Fruit fly (Drosophila melanogaster) whole organism, embryonic: ENCODE measurements around the gene Tis11.
A peak's percentile ranks its signal among the peaks of the same experiment; 100 is the strongest.

Source experiments
- Abd-B ChIP-seq: fragments of 200-800 bp; sonication (Bioruptor generic); optimal IDR thresholded peaks from 2 replicates; lab custom pipeline; 2018; ENCODE audit warnings: missing biosample characterization, mild to moderate bottlenecking, missing genetic modification characterization, moderate library complexity
- Bdp1 ChIP-seq: fragments of 200-800 bp; sonication (Bioruptor generic); optimal IDR thresholded peaks from 3 replicates; lab custom pipeline; 2016; ENCODE audit warnings: missing biosample characterization, missing genetic modification characterization
- Bgb ChIP-seq: fragments of 200-800 bp; sonication (Bioruptor generic); IDR thresholded peaks from 2 replicates; pipeline ENCODE4 v1.3.6; 2022; ENCODE audit warnings: missing biosample characterization, missing genetic modification characterization; ENCODE audit not compliant: partially characterized antibody
- CG11085 ChIP-seq: fragments of 200-800 bp; sonication (Bioruptor generic); IDR thresholded peaks from 2 replicates; pipeline ENCODE4 v1.3.6; 2022; ENCODE audit warnings: missing biosample characterization, missing genetic modification characterization
- CG12299 ChIP-seq: fragments of 200-800 bp; sonication (Bioruptor generic); optimal IDR thresholded peaks from 2 replicates; lab custom pipeline; 2018; ENCODE audit warnings: missing biosample characterization, mild to moderate bottlenecking, missing genetic modification characterization
- CG13287 ChIP-seq: fragments of 200-800 bp; sonication (Bioruptor generic); IDR thresholded peaks from 2 replicates; pipeline ENCODE4 v1.3.6; 2022; ENCODE audit warnings: missing biosample characterization, missing genetic modification characterization; ENCODE audit not compliant: partially characterized antibody
- CG17186 ChIP-seq: fragments of 200-800 bp; sonication (Bioruptor generic); optimal IDR thresholded peaks from 3 replicates; lab custom pipeline; 2017; ENCODE audit warnings: missing biosample characterization, missing genetic modification reagents, missing genetic modification characterization
- CG17328 ChIP-seq: fragments of 200-800 bp; sonication (Bioruptor generic); IDR thresholded peaks from 2 replicates; pipeline ENCODE4 v1.3.6; 2022; ENCODE audit warnings: missing biosample characterization, missing genetic modification characterization
- CG17361 ChIP-seq: fragments of 200-800 bp; sonication (Bioruptor generic); IDR thresholded peaks from 3 replicates; pipeline ENCODE4 v1.3.6; 2022; ENCODE audit warnings: missing biosample characterization, missing genetic modification characterization
- CG17568 ChIP-seq: fragments of 200-800 bp; sonication (Bioruptor generic); optimal IDR thresholded peaks from 2 replicates; lab custom pipeline; 2018; ENCODE audit warnings: missing biosample characterization, mild to moderate bottlenecking, missing genetic modification characterization, moderate library complexity
- CG18262 ChIP-seq: fragments of 200-800 bp; optimal IDR thresholded peaks from 3 replicates; lab custom pipeline; 2019; ENCODE audit warnings: missing biosample characterization, mild to moderate bottlenecking, missing genetic modification characterization, moderate library complexity
- CG18619 ChIP-seq: fragments of 200-800 bp; sonication (Bioruptor generic); optimal IDR thresholded peaks from 3 replicates; lab custom pipeline; 2017; ENCODE audit warnings: missing biosample characterization, mild to moderate bottlenecking, missing genetic modification characterization
- CG31224 ChIP-seq: fragments of 200-800 bp; sonication (Bioruptor generic); IDR thresholded peaks from 2 replicates; pipeline ENCODE4 v1.3.6; 2022; ENCODE audit warnings: missing biosample characterization, missing genetic modification characterization
- CG31441 ChIP-seq: fragments of 200-800 bp; sonication (Bioruptor generic); IDR thresholded peaks from 2 replicates; pipeline ENCODE4 v1.3.6; 2022; ENCODE audit warnings: missing biosample characterization, missing genetic modification characterization
- CG32772 ChIP-seq: fragments of 200-800 bp; sonication (Bioruptor generic); IDR thresholded peaks from 2 replicates; pipeline ENCODE4 v1.3.6; 2022; ENCODE audit warnings: missing biosample characterization, missing genetic modification characterization
- CG3995 ChIP-seq: fragments of 200-800 bp; sonication (Bioruptor generic); optimal IDR thresholded peaks from 3 replicates; lab custom pipeline; 2016; ENCODE audit warnings: missing biosample characterization, missing genetic modification characterization
- CG4707 ChIP-seq: fragments of 200-800 bp; sonication (Bioruptor generic); optimal IDR thresholded peaks from 2 replicates; lab custom pipeline; 2018; ENCODE audit warnings: missing biosample characterization, mild to moderate bottlenecking, missing genetic modification characterization, moderate library complexity
- CG6272 ChIP-seq: fragments of 200-800 bp; sonication (Bioruptor generic); IDR thresholded peaks from 2 replicates; pipeline ENCODE4 v1.3.6; 2022; ENCODE audit warnings: missing biosample characterization, missing genetic modification characterization
- CG6683 ChIP-seq: fragments of 200-800 bp; sonication (Bioruptor generic); optimal IDR thresholded peaks from 2 replicates; lab custom pipeline; 2017; ENCODE audit warnings: missing biosample characterization, mild to moderate bottlenecking, missing genetic modification characterization, missing genetic modification reagents
- CG6765 ChIP-seq: fragments of 200-800 bp; sonication (Bioruptor generic); optimal IDR thresholded peaks from 3 replicates; lab custom pipeline; 2017; ENCODE audit warnings: missing biosample characterization, mild to moderate bottlenecking, missing genetic modification characterization
- CG7357 ChIP-seq: fragments of 200-800 bp; sonication (Bioruptor generic); IDR thresholded peaks from 3 replicates; pipeline ENCODE4 v1.3.6; 2022; ENCODE audit warnings: missing biosample characterization, missing genetic modification characterization
- D ChIP-seq, 2 experiments: fragments of 200-800 bp in 1 of 2; fragments of >200 bp in 1 of 2; sonication (Bioruptor generic) in 1 of 2; optimal IDR thresholded peaks; 2 replicates in 1 of 2; 3 replicates in 1 of 2; lab custom pipeline; 2017; ENCODE audit warnings: mild to moderate bottlenecking in 1 of 2, missing biosample characterization in 1 of 2, missing genetic modification characterization in 1 of 2, missing genetic modification reagents in 1 of 2
- Dp ChIP-seq: fragments of 200-800 bp; sonication (Bioruptor generic); optimal IDR thresholded peaks from 2 replicates; lab custom pipeline; 2018; ENCODE audit warnings: missing biosample characterization, mild to moderate bottlenecking, missing genetic modification characterization, moderate library complexity
- Drgx ChIP-seq: fragments of 200-800 bp; sonication (Bioruptor generic); IDR thresholded peaks from 2 replicates; pipeline ENCODE4 v1.3.6; 2022; ENCODE audit warnings: missing biosample characterization, missing genetic modification characterization
- E2f2 ChIP-seq: fragments of 200-800 bp; sonication (Bioruptor generic); IDR thresholded peaks from 2 replicates; pipeline ENCODE4 v1.3.6; 2022; ENCODE audit warnings: missing biosample characterization, missing genetic modification characterization
- Kr ChIP-seq: fragments of 200-800 bp; sonication (Bioruptor generic); optimal IDR thresholded peaks from 2 replicates; lab custom pipeline; 2017; ENCODE audit warnings: missing biosample characterization, mild to moderate bottlenecking, missing genetic modification characterization
- Lhr ChIP-seq: fragments of 200-800 bp; sonication (Bioruptor generic); optimal IDR thresholded peaks from 3 replicates; lab custom pipeline; 2017; ENCODE audit warnings: mild to moderate bottlenecking, missing biosample characterization, missing genetic modification reagents, missing genetic modification characterization
- Sry-β ChIP-seq: fragments of 200-800 bp; sonication (Bioruptor generic); optimal IDR thresholded peaks from 2 replicates; lab custom pipeline; 2018; ENCODE audit warnings: missing biosample characterization, mild to moderate bottlenecking, missing genetic modification characterization, moderate library complexity
- al ChIP-seq: fragments of 200-800 bp; sonication (Bioruptor generic); IDR thresholded peaks from 2 replicates; pipeline ENCODE4 v1.3.6; 2022; ENCODE audit warnings: missing biosample characterization, missing genetic modification characterization
- bcd ChIP-seq: fragments of 200-800 bp; sonication (Bioruptor generic); optimal IDR thresholded peaks from 2 replicates; lab custom pipeline; 2017; ENCODE audit warnings: missing biosample characterization, mild to moderate bottlenecking, missing genetic modification characterization
- btn ChIP-seq: fragments of 200-800 bp; sonication (Bioruptor generic); optimal IDR thresholded peaks from 2 replicates; lab custom pipeline; 2016; ENCODE audit warnings: missing biosample characterization, missing genetic modification characterization
- dimm ChIP-seq: fragments of 200-800 bp; sonication (Bioruptor generic); IDR thresholded peaks from 2 replicates; pipeline ENCODE4 v1.3.6; 2022; ENCODE audit warnings: missing biosample characterization, missing genetic modification characterization
- disco-r ChIP-seq: fragments of 200-800 bp; sonication (Bioruptor generic); optimal IDR thresholded peaks from 2 replicates; lab custom pipeline; 2016; ENCODE audit warnings: missing biosample characterization, missing genetic modification characterization
- dm ChIP-seq: fragments of 200-800 bp; sonication (Bioruptor generic); optimal IDR thresholded peaks from 3 replicates; lab custom pipeline; 2016; ENCODE audit warnings: missing biosample characterization, missing genetic modification characterization
- fd3F ChIP-seq: fragments of 200-800 bp; sonication (Bioruptor generic); optimal IDR thresholded peaks from 2 replicates; lab custom pipeline; 2018; ENCODE audit warnings: missing biosample characterization, mild to moderate bottlenecking, missing genetic modification characterization, moderate library complexity
- gsb ChIP-seq: fragments of 200-800 bp; sonication (Bioruptor generic); IDR thresholded peaks from 2 replicates; pipeline ENCODE4 v1.3.6; 2022; ENCODE audit warnings: missing biosample characterization, missing genetic modification characterization
- gt ChIP-seq: fragments of 200-800 bp; sonication (Bioruptor generic); IDR thresholded peaks from 2 replicates; pipeline ENCODE4 v1.3.6; 2022; ENCODE audit warnings: missing biosample characterization, missing genetic modification characterization
- hbn ChIP-seq: fragments of 200-800 bp; sonication (Bioruptor generic); IDR thresholded peaks from 2 replicates; pipeline ENCODE4 v1.3.6; 2022; ENCODE audit warnings: missing biosample characterization, missing genetic modification characterization; ENCODE audit not compliant: partially characterized antibody
- klu ChIP-seq: fragments of 200-800 bp; sonication (Bioruptor generic); IDR thresholded peaks from 2 replicates; pipeline ENCODE4 v1.3.6; 2022; ENCODE audit warnings: missing biosample characterization, missing genetic modification characterization
- knrl ChIP-seq: fragments of 200-800 bp; sonication (Bioruptor generic); IDR thresholded peaks from 3 replicates; pipeline ENCODE4 v1.3.6; 2022; ENCODE audit warnings: missing biosample characterization, missing genetic modification characterization; ENCODE audit not compliant: partially characterized antibody
- mirr ChIP-seq: fragments of 200-800 bp; sonication (Bioruptor generic); optimal IDR thresholded peaks from 3 replicates; lab custom pipeline; 2018; ENCODE audit warnings: missing biosample characterization, mild to moderate bottlenecking, missing genetic modification characterization
- pum ChIP-seq: fragments of 200-800 bp; sonication (Bioruptor generic); optimal IDR thresholded peaks from 2 replicates; lab custom pipeline; 2016; ENCODE audit warnings: missing biosample characterization, missing genetic modification characterization
- row ChIP-seq: fragments of 200-800 bp; sonication (Bioruptor generic); IDR thresholded peaks from 3 replicates; pipeline ENCODE4 v1.3.6; 2022; ENCODE audit warnings: missing biosample characterization, missing genetic modification characterization
- run ChIP-seq: fragments of 200-800 bp; sonication (Bioruptor generic); optimal IDR thresholded peaks from 3 replicates; lab custom pipeline; 2018; ENCODE audit warnings: missing biosample characterization, mild to moderate bottlenecking, missing genetic modification characterization
- sd ChIP-seq: fragments of 200-800 bp; sonication (Bioruptor generic); optimal IDR thresholded peaks from 3 replicates; lab custom pipeline; 2018; ENCODE audit warnings: missing biosample characterization, mild to moderate bottlenecking, missing genetic modification characterization, moderate library complexity
- sim ChIP-seq: fragments of 200-800 bp; sonication (Bioruptor generic); IDR thresholded peaks from 2 replicates; pipeline ENCODE4 v1.3.6; 2022; ENCODE audit warnings: missing biosample characterization, missing genetic modification characterization
- slp2 ChIP-seq: fragments of 200-800 bp; sonication (Bioruptor generic); optimal IDR thresholded peaks from 2 replicates; lab custom pipeline; 2016; ENCODE audit warnings: missing biosample characterization, missing genetic modification characterization
- tin ChIP-seq: fragments of 200-800 bp; sonication (Bioruptor generic); optimal IDR thresholded peaks from 3 replicates; lab custom pipeline; 2016; ENCODE audit warnings: missing biosample characterization, missing genetic modification characterization
- tio ChIP-seq: fragments of 200-800 bp; sonication (Bioruptor generic); optimal IDR thresholded peaks from 2 replicates; lab custom pipeline; 2017; ENCODE audit warnings: missing biosample characterization, missing genetic modification characterization, inconsistent platforms
- yki ChIP-seq: fragments of >200 bp; optimal IDR thresholded peaks from 3 replicates; lab custom pipeline; 2018

The Tis11 gene

DNA sequence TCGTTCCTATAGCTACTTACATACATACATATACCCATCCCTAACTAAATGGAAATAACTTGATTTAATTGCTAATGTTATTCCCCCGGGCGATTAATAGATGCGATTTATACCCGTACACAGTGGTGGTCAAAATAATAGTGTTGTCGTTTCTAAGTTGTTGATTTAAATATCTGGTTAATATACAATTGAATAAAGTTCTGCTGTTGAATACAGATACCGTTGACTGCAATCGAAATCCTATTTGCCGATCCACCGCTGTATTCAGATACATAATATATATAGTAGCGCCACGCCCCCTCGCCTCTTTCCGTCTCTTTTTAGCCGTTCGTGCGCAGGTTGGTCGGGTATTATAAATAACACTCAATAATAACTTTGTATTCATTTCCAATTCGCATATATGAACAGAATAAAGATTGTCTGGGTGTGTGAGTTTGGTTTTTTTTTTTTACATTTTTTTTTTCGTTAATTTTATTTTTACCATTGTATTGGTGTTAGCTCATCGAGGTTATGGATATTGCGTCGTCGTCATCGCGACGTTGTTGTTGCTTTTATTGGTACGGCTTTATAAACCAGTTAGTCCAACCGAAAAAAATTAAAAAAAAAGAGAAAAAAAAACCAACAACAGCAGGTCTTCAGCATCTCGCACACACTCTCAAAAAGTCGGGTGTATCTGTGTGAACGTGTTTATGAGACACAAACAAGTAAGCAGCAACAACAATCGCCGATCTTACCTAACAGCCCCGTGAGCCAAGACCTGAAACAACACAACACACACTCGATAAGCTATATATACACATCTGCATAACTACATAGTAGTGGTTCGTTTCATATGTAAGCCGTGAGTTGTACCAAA lies 13.3 kb downstream of the Tis11 start (continued):
- peak; percentile 30; the same call in 2 of the 3 replicates for TF ChIP-seq row (GFP tag; lab: Robert Waterston, UW)
- no peak for TF ChIP-seq disco-r (GFP tag; lab: Kevin White, UChicago)
- TF ChIP-seq Kr (GFP tag; lab: Kevin White, UChicago) = no peak
- no peak for TF ChIP-seq mirr
- TF ChIP-seq slp2 (GFP tag; lab: Kevin White, UChicago) = no peak
- TF ChIP-seq Abd-B (GFP tag; lab: Kevin White, UChicago) = no peak
- TF ChIP-seq pum (GFP tag; lab: Kevin White, UChicago) = no peak
- TF ChIP-seq CG7357 (GFP tag; lab: Robert Waterston, UW) = no peak
- no peak for TF ChIP-seq gt (GFP tag; lab: Robert Waterston, UW)
- TF ChIP-seq fd3F (GFP tag; lab: Kevin White, UChicago) = no peak
- TF ChIP-seq CG17361 = no peak
- TF ChIP-seq Bdp1 (GFP tag; lab: Kevin White, UChicago) = no peak
- peak; percentile 44 for TF ChIP-seq CG31224
- no peak for TF ChIP-seq btn (GFP tag; lab: Kevin White, UChicago)
- no peak for TF ChIP-seq CG6765 (GFP tag; lab: Kevin White, UChicago)
- TF ChIP-seq CG18262 (tag; lab: Kevin White, UChicago) = no peak
- TF ChIP-seq CG31441 (GFP tag; lab: Robert Waterston, UW) = no peak
- no peak for TF ChIP-seq hbn
- no peak for TF ChIP-seq yki (lab: Kevin White, UChicago)
- TF ChIP-seq dimm (GFP tag; lab: Robert Waterston, UW) = no peak
- TF ChIP-seq CG17568 (GFP tag; lab: Kevin White, UChicago) = no peak
- TF ChIP-seq CG3995 (GFP tag; lab: Kevin White, UChicago) = no peak
- TF ChIP-seq D (optimal IDR thresholded peaks at IDR 0.05; lab: Kevin White, UChicago) = no peak
- TF ChIP-seq D (GFP tag; optimal IDR thresholded peaks at IDR 0.05; lab: Kevin White, UChicago) = no peak
- no peak for TF ChIP-seq CG13287
- no peak for TF ChIP-seq run (tag; lab: Kevin White, UChicago)
- no peak for TF ChIP-seq CG17186
- TF ChIP-seq sd (tag; lab: Kevin White, UChicago) = no peak
- no peak for TF ChIP-seq Drgx (GFP tag; lab: Robert Waterston, UW)
- TF ChIP-seq E2f2 (GFP tag; lab: Robert Waterston, UW) = no peak
- TF ChIP-seq Dp (GFP tag; lab: Kevin White, UChicago) = no peak
- no peak for TF ChIP-seq tio (GFP tag; lab: Kevin White, UChicago)
- TF ChIP-seq CG6683 (GFP tag; lab: Kevin White, UChicago) = no peak
- peak; percentile 11; the same call in 1 of the 2 replicates for TF ChIP-seq al
- TF ChIP-seq CG17328 = no peak
- no peak for TF ChIP-seq bcd
- no peak for TF ChIP-seq Bgb (GFP tag; lab: Robert Waterston, UW)
- TF ChIP-seq tin (GFP tag; lab: Kevin White, UChicago) = no peak
- no peak for TF ChIP-seq CG4707 (GFP tag; lab: Kevin White, UChicago)
- no peak for TF ChIP-seq klu (GFP tag; lab: Robert Waterston, UW)
- TF ChIP-seq CG12299 = no peak
- TF ChIP-seq dm (GFP tag; lab: Kevin White, UChicago) = no peak
- no peak for TF ChIP-seq CG6272 (GFP tag; lab: Robert Waterston, UW)
- no peak for TF ChIP-seq knrl (GFP tag; lab: Robert Waterston, UW)
- peak; percentile 48 for TF ChIP-seq CG32772 (GFP tag; lab: Robert Waterston, UW)
- no peak for TF ChIP-seq CG18619 (GFP tag; lab: Kevin White, UChicago)
- TF ChIP-seq Lhr (GFP tag; lab: Kevin White, UChicago) = no peak
- no peak for TF ChIP-seq sim
- no peak for TF ChIP-seq gsb (GFP tag; lab: Robert Waterston, UW)
- no peak for TF ChIP-seq CG11085 (GFP tag; lab: Robert Waterston, UW)
- no peak for TF ChIP-seq Sry-β (GFP tag; lab: Kevin White, UChicago)
